Fruit fly (Drosophila melanogaster): ENCODE data around the gene Ir94c.

DNA sequence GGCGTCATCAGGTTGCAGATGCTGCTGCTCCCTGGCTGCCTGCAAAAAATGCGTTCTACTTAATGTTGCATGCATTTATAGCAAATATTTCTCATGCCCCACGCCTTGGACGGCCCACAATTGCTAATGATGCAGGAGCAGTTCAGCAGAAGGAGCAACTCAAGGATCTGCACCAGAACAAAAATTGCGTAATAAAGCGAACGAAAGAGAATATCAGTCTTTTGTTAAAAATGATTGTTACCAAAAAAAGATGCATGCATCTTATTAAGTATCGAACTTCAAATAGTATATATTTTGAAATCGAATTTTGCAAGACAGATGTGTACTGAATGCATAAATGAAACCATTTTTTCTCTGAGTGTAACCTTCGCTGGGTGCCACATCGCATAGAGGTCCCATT is 39.0 kb upstream of the Ir94c start:
- TF ChIP-seq h (optimal IDR thresholded peaks at IDR 0.05) (no peak), insv (optimal IDR thresholded peaks at IDR 0.05) (no peak)

Measured in Kc167 (cell line).